Fruit fly (Drosophila melanogaster): Measurements from ENCODE around the gene CG9393.

Gene CG9393

DNA sequence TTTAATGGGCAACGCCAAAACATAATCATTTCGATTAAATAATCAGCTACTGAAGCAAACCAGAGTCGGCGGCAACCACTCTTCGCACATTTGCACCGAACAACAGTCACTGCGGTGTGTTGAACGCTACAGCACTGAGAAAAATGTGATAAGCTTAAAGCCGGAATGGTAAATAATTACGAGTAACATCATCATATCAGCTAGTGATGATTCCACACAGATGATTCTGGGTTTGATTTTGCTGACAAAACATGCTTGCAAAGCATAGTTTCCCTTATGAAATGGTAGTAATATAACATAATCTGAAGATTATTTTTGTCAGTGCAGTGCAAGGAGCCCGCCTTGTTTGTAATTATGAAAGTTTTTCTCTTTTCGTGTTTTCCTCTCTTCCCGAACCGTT is 34.6 kb upstream of the CG9393 start:
- TF ChIP-seq toe (GFP tag; optimal IDR thresholded peaks at IDR 0.05) (no peak), cnc (optimal IDR thresholded peaks at IDR 0.05) (no peak), tj (GFP tag; optimal IDR thresholded peaks at IDR 0.05) (no peak), ovo (GFP tag; optimal IDR thresholded peaks at IDR 0.05) (no peak), kay (GFP tag; ENCODE audit: borderline replicate concordance) (no peak), CG1620 (GFP tag; optimal IDR thresholded peaks at IDR 0.05) (no peak), Clk (GFP tag; optimal IDR thresholded peaks at IDR 0.05) (no peak), CG7101 (tag; optimal IDR thresholded peaks at IDR 0.05) (no peak)

DNA sequence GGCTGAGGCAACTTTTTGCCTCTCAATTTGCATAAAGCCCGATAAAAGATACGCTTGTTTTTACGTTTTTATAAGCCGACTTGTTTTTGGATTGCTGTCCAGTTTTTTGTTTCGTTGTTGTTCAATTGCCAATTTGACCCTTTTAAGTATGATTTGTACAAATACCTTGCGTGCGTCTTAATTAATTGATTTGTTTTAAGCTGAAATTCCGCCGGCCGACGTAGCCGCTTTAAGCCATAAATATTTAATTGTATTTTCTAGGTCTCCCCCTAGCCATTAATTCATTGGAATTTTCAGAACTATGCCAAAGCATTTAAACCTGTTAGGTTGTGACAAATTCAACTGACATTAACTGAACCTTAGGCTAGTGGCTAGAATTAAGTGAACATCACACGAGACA is 33.1 kb upstream of the CG9393 start:
- no peak for TF ChIP-seq Clk (GFP tag; optimal IDR thresholded peaks at IDR 0.05)
- no peak for TF ChIP-seq CG14711 (tag; optimal IDR thresholded peaks at IDR 0.05)
- TF ChIP-seq CG7101 (tag; optimal IDR thresholded peaks at IDR 0.05) = no peak
- TF ChIP-seq Mnt (GFP tag; optimal IDR thresholded peaks at IDR 0.05) = no peak
- no peak for TF ChIP-seq CG7045 (GFP tag; optimal IDR thresholded peaks at IDR 0.05)
- no peak for TF ChIP-seq CG5204 (GFP tag; optimal IDR thresholded peaks at IDR 0.05)
- no peak for TF ChIP-seq ovo (GFP tag; optimal IDR thresholded peaks at IDR 0.05)

DNA sequence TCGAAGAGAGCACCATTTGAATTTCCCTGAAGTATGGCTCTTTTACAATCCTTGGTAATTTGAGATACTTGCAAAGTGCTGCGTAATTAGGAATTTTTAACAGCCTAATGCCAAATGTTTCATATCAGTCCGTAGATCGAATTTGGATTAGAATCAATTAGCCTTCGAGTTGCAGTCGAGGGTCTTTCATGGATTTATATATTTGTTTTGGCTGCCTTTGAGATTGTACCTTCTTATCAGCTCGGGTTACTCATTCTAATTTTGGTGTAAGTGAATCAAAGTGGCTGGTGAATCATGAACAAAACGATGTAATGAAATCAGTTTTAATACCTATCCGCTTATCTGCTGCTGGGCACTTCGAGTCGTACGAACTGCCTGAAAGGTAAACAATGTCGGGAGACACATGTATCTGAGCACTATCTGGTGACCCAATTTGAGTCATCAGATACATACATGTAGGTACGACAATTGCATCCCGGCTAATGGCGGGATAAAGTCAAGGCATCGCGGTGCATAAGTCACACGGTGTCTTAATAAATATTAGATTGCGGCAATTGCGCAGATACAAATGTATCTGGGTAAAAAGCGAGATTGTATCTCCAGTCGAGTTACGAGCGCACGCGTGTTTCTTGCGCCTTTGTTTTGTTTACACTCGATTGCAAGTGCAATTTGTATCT is 32.3 kb upstream of the CG9393 start:
- no peak for TF ChIP-seq kay (GFP tag; ENCODE audit: borderline replicate concordance)
- TF ChIP-seq cnc (optimal IDR thresholded peaks at IDR 0.05) = no peak
- no peak for TF ChIP-seq Crg-1 (GFP tag; optimal IDR thresholded peaks at IDR 0.05)
- TF ChIP-seq CG33017 (tag; optimal IDR thresholded peaks at IDR 0.05) = no peak
- no peak for TF ChIP-seq CG1620 (GFP tag; optimal IDR thresholded peaks at IDR 0.05)
- TF ChIP-seq CG5204 (GFP tag; optimal IDR thresholded peaks at IDR 0.05) = no peak
- no peak for TF ChIP-seq tj (GFP tag; optimal IDR thresholded peaks at IDR 0.05)
- no peak for TF ChIP-seq CG7045 (GFP tag; optimal IDR thresholded peaks at IDR 0.05)
- no peak for TF ChIP-seq bab1 (GFP tag; optimal IDR thresholded peaks at IDR 0.05)
- no peak for TF ChIP-seq ovo (GFP tag; optimal IDR thresholded peaks at IDR 0.05)
- TF ChIP-seq Hr96 (GFP tag; optimal IDR thresholded peaks at IDR 0.05) = no peak
- TF ChIP-seq toe (GFP tag; optimal IDR thresholded peaks at IDR 0.05) = no peak
- no peak for TF ChIP-seq pad (GFP tag; optimal IDR thresholded peaks at IDR 0.05)
- TF ChIP-seq cic (GFP tag; optimal IDR thresholded peaks at IDR 0.05) = no peak
- no peak for TF ChIP-seq Clk (GFP tag; optimal IDR thresholded peaks at IDR 0.05)

DNA sequence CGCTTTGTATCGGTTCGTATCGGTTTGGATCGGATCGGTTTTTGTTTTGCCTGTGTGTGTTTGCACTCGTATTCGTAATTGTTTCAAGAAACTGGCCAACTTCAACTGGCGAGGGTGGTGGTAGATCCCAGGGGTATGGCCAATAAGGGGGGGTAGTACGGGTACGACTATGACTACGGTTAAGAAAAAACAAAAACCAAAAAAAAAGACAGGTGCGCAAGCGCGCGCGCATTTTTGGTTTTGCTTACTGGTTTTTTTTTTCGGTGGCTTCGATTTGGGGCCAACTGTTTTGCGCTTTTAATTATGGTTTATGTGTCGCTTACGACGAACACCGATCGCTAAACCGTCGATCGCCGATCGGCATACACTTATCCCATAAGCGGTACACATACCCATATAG is 31.4 kb upstream of the CG9393 start:
- peak; percentile 4 for TF ChIP-seq tj (GFP tag; optimal IDR thresholded peaks at IDR 0.05)
- TF ChIP-seq Clk (GFP tag; optimal IDR thresholded peaks at IDR 0.05) = no peak

DNA sequence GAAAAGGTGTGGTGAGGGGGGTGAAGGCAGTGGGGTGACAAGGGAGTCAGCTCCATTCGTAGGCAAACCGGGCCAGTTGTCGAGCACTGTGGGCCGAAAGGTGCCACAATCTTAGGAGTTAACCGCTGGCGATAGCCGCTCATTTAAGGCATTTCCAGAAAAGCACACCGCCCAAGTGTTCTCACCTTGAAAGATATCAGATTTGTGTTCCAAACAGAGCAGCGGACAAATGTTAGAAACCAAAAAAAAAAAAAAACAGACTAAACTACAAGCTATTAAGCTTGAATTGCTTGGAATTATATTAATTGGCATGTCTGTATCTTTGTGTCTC is 30.7 kb upstream of the CG9393 start:
- TF ChIP-seq CG7101 (tag; optimal IDR thresholded peaks at IDR 0.05) (no peak), CG14711 (tag; optimal IDR thresholded peaks at IDR 0.05) (no peak), CG12768 (GFP tag; optimal IDR thresholded peaks at IDR 0.05) (no peak), Clk (GFP tag; optimal IDR thresholded peaks at IDR 0.05) (no peak), toe (GFP tag; optimal IDR thresholded peaks at IDR 0.05) (no peak)

DNA sequence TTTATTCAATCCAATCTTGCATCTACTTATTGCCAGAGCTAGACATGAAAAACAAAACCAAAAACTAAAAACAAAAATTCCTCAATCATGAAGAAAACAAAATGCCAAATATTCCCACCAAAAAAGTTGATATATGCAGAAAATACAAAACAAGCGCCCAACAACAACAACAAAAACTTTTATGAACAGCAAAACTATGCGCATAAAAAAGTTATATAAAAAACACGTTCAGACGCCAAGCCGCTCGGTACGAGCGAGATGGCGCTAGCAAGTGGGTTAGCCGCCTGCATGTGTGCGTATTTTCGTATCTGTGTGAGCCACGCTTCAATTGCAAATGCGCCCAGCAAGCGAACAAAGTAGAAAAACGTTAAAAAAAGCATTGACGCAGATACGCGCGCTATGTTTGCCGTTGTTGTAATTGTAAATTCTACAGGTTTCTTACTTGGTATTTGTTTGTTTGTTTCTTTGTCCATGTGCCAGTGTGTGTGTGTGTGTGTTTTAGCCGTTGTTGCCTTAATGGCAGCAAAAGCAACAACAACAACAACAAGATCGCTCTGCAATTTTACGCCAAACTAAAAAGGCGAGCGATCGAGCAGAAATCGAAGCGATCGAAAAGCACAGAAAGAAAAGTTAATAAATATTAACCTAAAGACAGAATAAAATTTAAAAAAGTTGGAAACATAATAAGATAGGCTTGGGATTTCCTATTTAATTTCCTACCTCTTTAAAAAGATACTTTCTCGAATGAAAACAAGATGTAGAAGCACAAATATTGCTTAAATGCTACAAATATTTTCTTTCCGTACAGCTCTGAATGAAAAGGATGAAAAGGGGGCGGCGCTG is 30.2 kb upstream of the CG9393 start:
- TF ChIP-seq CG33017 (tag; optimal IDR thresholded peaks at IDR 0.05) (no peak), CG5204 (GFP tag; optimal IDR thresholded peaks at IDR 0.05) (no peak), ovo (GFP tag; optimal IDR thresholded peaks at IDR 0.05) (peak; percentile 5), Mnt (GFP tag; optimal IDR thresholded peaks at IDR 0.05) (peak; percentile 1), cic (GFP tag; optimal IDR thresholded peaks at IDR 0.05) (no peak), toe (GFP tag; optimal IDR thresholded peaks at IDR 0.05) (no peak), CG12768 (GFP tag; optimal IDR thresholded peaks at IDR 0.05) (no peak), tj (GFP tag; optimal IDR thresholded peaks at IDR 0.05) (peak; percentile 91), Clk (GFP tag; optimal IDR thresholded peaks at IDR 0.05) (no peak)

DNA sequence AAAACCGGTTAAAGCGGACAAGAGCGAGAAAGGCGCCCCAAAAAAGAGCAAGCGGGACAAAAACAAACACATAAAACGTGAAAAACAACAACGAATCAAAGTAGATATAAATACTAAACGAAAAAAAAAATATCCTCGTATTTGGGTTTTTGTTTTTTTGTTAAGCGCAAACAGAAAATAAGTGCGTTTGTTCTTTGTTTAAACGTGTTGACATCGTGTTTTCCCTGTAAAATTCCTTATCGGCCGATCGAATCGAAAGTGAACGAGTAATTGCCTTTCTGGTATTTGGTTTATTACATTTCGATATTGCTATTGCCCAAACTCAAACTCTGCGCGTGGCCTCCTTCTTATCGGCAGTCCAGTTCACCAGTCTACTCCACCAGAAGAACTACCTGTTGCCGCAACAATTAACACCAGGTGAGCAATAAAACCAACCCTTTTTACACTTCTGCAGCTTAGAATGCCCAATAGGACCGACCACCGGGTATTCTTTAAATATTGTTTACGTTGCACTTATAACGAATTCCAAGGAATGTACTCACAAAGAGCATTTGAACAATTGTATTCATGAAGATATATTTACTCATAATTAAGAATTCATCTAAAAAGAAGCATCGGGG is 28.4 kb upstream of the CG9393 start:
- no peak for TF ChIP-seq CG1620 (GFP tag; optimal IDR thresholded peaks at IDR 0.05)
- TF ChIP-seq toe (GFP tag; optimal IDR thresholded peaks at IDR 0.05) = no peak
- TF ChIP-seq kay (GFP tag; ENCODE audit: borderline replicate concordance) = no peak
- TF ChIP-seq CG14711 (tag; optimal IDR thresholded peaks at IDR 0.05) = no peak
- TF ChIP-seq cnc (optimal IDR thresholded peaks at IDR 0.05) = no peak
- TF ChIP-seq Hr96 (GFP tag; optimal IDR thresholded peaks at IDR 0.05) = no peak
- no peak for TF ChIP-seq Crg-1 (GFP tag; optimal IDR thresholded peaks at IDR 0.05)
- TF ChIP-seq tj (GFP tag; optimal IDR thresholded peaks at IDR 0.05) = no peak
